Fruit fly (Drosophila melanogaster) whole organism: ENCODE data around the gene TfIIFalpha.

Experiments used
- CG8478 ChIP-seq: fragments of >200 bp; optimal IDR thresholded peaks from 2 replicates; lab custom pipeline; 2018; ENCODE audit warnings: inconsistent platforms
- Dll ChIP-seq: fragments of >200 bp; optimal IDR thresholded peaks from 2 replicates; lab custom pipeline; 2017
- EcR ChIP-seq, 2 experiments: fragments of >200 bp; optimal IDR thresholded peaks; 2 replicates each; lab custom pipeline; 2017; ENCODE audit warnings: missing biosample characterization in 2 of 2, missing genetic modification characterization in 2 of 2, missing genetic modification reagents in 2 of 2
- pan ChIP-seq: fragments of >200 bp; optimal IDR thresholded peaks from 2 replicates; lab custom pipeline; 2017
- psq ChIP-seq: fragments of >200 bp; optimal IDR thresholded peaks from 2 replicates; lab custom pipeline; 2017
- usp ChIP-seq: fragments of >200 bp; optimal IDR thresholded peaks from 2 replicates; lab custom pipeline; 2017; ENCODE audit warnings: missing biosample characterization, missing genetic modification characterization, mixed read lengths

DNA sequence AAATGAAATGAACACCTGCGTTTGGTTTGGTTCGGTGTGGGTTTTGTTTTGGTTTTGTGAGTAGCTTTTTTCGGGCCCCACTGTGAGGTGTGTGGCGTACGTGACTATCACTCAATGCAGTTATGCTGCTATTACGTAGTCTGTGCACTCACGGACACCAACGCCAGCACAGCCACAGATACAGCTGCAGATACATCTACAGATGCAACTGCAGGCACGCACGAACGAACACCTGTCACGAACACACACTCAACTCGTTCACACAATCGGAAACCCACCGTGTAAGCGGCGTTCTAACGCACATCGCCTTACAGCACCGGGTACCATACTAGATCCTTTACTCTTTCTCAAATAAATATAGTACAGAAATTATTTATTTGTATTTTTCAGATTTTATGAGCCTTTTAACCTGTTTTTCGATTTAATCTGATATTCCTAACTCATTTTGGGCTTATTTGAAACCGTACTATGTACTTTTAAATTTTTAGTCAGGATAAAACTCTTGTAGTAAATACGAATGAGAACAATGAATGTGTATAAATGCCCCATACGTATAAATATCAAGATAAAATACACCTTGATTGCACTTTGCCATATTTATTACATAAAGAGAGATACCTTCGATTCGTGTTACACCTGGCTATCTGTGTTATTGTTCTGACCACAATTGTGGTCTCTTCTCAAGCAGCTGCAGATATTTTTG lies 45.3 kb downstream of the TfIIFalpha start:
- TF ChIP-seq CG8478 (lab: Kevin White, UChicago), result no peak
- TF ChIP-seq psq, result no peak
- no peak for TF ChIP-seq usp
- TF ChIP-seq pan (lab: Kevin White, UChicago), result no peak
- TF ChIP-seq EcR (GFP tag; optimal IDR thresholded peaks at IDR 0.05; lab: Kevin White, UChicago), result no peak
- TF ChIP-seq Dll (lab: Kevin White, UChicago), result no peak
